Worm (Caenorhabditis elegans): Measurements from ENCODE around the gene oxi-1.

Gene oxi-1

ce11 chrIII:10902341-10902740 lies 44.3 kb downstream of the oxi-1 start, which contains the start of gene unc-119:
Gene unc-119 (plus strand): TSS chrIII:10902641.
- TF ChIP-seq B0310.2 (tag; optimal IDR thresholded peaks at IDR 0.05) (no peak), pes-1 (GFP tag; IDR thresholded peaks at IDR 0.05) (no peak), tra-4 (tag; optimal IDR thresholded peaks at IDR 0.05) (no peak), ceh-13 (GFP tag; optimal IDR thresholded peaks at IDR 0.05) (no peak)

- TF ChIP-seq flt-1 (GFP tag; IDR thresholded peaks at IDR 0.05) (no peak), hnd-1 (tag; optimal IDR thresholded peaks at IDR 0.05) (no peak), ets-7 (tag; optimal IDR thresholded peaks at IDR 0.05) (no peak), ama-1 (optimal IDR thresholded peaks at IDR 0.05) (no peak), hmbx-1 (tag; optimal IDR thresholded peaks at IDR 0.05) (no peak), F13C5.2 (tag; optimal IDR thresholded peaks at IDR 0.05) (no peak), hmg-4 (GFP tag; optimal IDR thresholded peaks at IDR 0.05) (no peak), tbx-37 (GFP tag; conservative IDR thresholded peaks at IDR 0.05) (no peak), ceh-13 (GFP tag; optimal IDR thresholded peaks at IDR 0.05) (no peak), scrt-1 (GFP tag; IDR thresholded peaks at IDR 0.05) (no peak), pes-1 (GFP tag; IDR thresholded peaks at IDR 0.05) (no peak), tra-4 (tag; optimal IDR thresholded peaks at IDR 0.05) (no peak), tbx-11 (GFP tag; IDR thresholded peaks at IDR 0.05) (no peak), sea-1 (GFP tag; conservative IDR thresholded peaks at IDR 0.05) (no peak), aly-1 (tag; optimal IDR thresholded peaks at IDR 0.05) (no peak)
Observed at ce11 chrIII:10903009-10903609, 45.0 kb downstream of the oxi-1 start.

ce11 chrIII:10904320-10904961 lies 46.4 kb downstream of the oxi-1 start:
- TF ChIP-seq aly-1 (tag; optimal IDR thresholded peaks at IDR 0.05) (no peak), F13C5.2 (tag; optimal IDR thresholded peaks at IDR 0.05) (no peak), tbx-37 (GFP tag; conservative IDR thresholded peaks at IDR 0.05) (no peak), flt-1 (GFP tag; IDR thresholded peaks at IDR 0.05) (no peak), hnd-1 (tag; optimal IDR thresholded peaks at IDR 0.05) (no peak), ama-1 (optimal IDR thresholded peaks at IDR 0.05) (no peak), tra-4 (tag; optimal IDR thresholded peaks at IDR 0.05) (no peak), B0310.2 (tag; optimal IDR thresholded peaks at IDR 0.05) (no peak), hmbx-1 (tag; optimal IDR thresholded peaks at IDR 0.05) (no peak), scrt-1 (GFP tag; IDR thresholded peaks at IDR 0.05) (no peak), ets-7 (tag; optimal IDR thresholded peaks at IDR 0.05) (no peak), pes-1 (GFP tag; IDR thresholded peaks at IDR 0.05) (no peak), ceh-36 (tag; optimal IDR thresholded peaks at IDR 0.05) (no peak)

ce11 chrIII:10905112-10905511 lies 47.0 kb downstream of the oxi-1 start:
- no peak for TF ChIP-seq ceh-13 (GFP tag; optimal IDR thresholded peaks at IDR 0.05)
- no peak for TF ChIP-seq hnd-1 (tag; optimal IDR thresholded peaks at IDR 0.05)
- TF ChIP-seq sea-1 (GFP tag; conservative IDR thresholded peaks at IDR 0.05): no peak
- no peak for TF ChIP-seq ceh-36 (tag; optimal IDR thresholded peaks at IDR 0.05)
- no peak for TF ChIP-seq tbx-11 (GFP tag; IDR thresholded peaks at IDR 0.05)
- TF ChIP-seq F13C5.2 (tag; optimal IDR thresholded peaks at IDR 0.05): no peak
- no peak for TF ChIP-seq hmbx-1 (tag; optimal IDR thresholded peaks at IDR 0.05)
- TF ChIP-seq scrt-1 (GFP tag; IDR thresholded peaks at IDR 0.05): no peak
- TF ChIP-seq tra-4 (tag; optimal IDR thresholded peaks at IDR 0.05): no peak
- TF ChIP-seq ets-7 (tag; optimal IDR thresholded peaks at IDR 0.05): no peak

ce11 chrIII:10906325-10906724 lies 48.2 kb downstream of the oxi-1 start:
- TF ChIP-seq sea-1 (GFP tag; conservative IDR thresholded peaks at IDR 0.05) (no peak), ceh-36 (tag; optimal IDR thresholded peaks at IDR 0.05) (peak; percentile 30)

ce11 chrIII:10907678-10908217 lies 49.7 kb downstream of the oxi-1 start:
- TF ChIP-seq scrt-1 (GFP tag; IDR thresholded peaks at IDR 0.05) (peak; percentile 74), ceh-36 (tag; optimal IDR thresholded peaks at IDR 0.05) (no peak)

- no peak for TF ChIP-seq aly-1 (tag; optimal IDR thresholded peaks at IDR 0.05)
- peak; percentile 71; the same call in 1 of the 2 replicates for TF ChIP-seq scrt-1 (GFP tag; IDR thresholded peaks at IDR 0.05)
Observed at ce11 chrIII:10908543-10908942, 50.5 kb downstream of the oxi-1 start.

- TF ChIP-seq scrt-1 (GFP tag; IDR thresholded peaks at IDR 0.05) (no peak), ceh-36 (tag; optimal IDR thresholded peaks at IDR 0.05) (no peak), pes-1 (GFP tag; IDR thresholded peaks at IDR 0.05) (no peak), B0310.2 (tag; optimal IDR thresholded peaks at IDR 0.05) (no peak), ets-7 (tag; optimal IDR thresholded peaks at IDR 0.05) (no peak), hnd-1 (tag; optimal IDR thresholded peaks at IDR 0.05) (no peak), ceh-13 (GFP tag; optimal IDR thresholded peaks at IDR 0.05) (no peak), tra-4 (tag; optimal IDR thresholded peaks at IDR 0.05) (no peak), aly-1 (tag; optimal IDR thresholded peaks at IDR 0.05) (no peak), flt-1 (GFP tag; IDR thresholded peaks at IDR 0.05) (no peak), sea-1 (GFP tag; conservative IDR thresholded peaks at IDR 0.05) (no peak), ama-1 (optimal IDR thresholded peaks at IDR 0.05) (no peak), hmg-4 (GFP tag; optimal IDR thresholded peaks at IDR 0.05) (no peak), hmbx-1 (tag; optimal IDR thresholded peaks at IDR 0.05) (no peak), tbx-37 (GFP tag; conservative IDR thresholded peaks at IDR 0.05) (no peak), tbx-11 (GFP tag; IDR thresholded peaks at IDR 0.05) (no peak), F13C5.2 (tag; optimal IDR thresholded peaks at IDR 0.05) (no peak)
Observed at ce11 chrIII:10909166-10909565, 51.1 kb downstream of the oxi-1 start.

All from whole organism, early embryonic.